Fruit fly (Drosophila melanogaster): ENCODE measurements around the gene sun.

DNA sequence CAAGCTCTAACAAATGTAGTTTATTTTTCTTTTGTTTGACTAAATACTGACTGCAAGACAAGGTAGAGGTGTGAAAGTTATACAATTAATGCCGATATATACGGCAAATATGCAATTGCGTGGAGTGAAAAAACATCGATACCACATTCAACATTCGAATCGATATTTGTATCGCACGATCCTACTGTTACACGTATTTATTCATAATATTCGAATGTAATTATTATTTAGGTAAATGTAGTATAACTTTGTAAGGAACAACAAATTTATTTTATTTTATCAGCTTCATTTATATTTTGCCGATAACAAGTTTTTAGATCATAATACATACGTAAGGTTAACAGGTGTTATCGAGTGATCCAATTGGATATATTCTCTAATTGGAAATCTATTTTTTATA lies 13.7 kb downstream of the sun start, which contains the start of gene Chc:
- no peak for TF ChIP-seq kay (GFP tag; ENCODE audit: borderline replicate concordance)
- TF ChIP-seq bab1 (GFP tag; optimal IDR thresholded peaks at IDR 0.05) = peak; percentile 52
- TF ChIP-seq ovo (GFP tag; optimal IDR thresholded peaks at IDR 0.05) = no peak
- peak; percentile 59 for TF ChIP-seq CG1620 (GFP tag; optimal IDR thresholded peaks at IDR 0.05)
- peak; percentile 2 for TF ChIP-seq toe (GFP tag; optimal IDR thresholded peaks at IDR 0.05)
- no peak for TF ChIP-seq CG33017 (tag; optimal IDR thresholded peaks at IDR 0.05)

All from whole organism, adult.